Worm (Caenorhabditis elegans) whole organism, L3 larva: ENCODE results near the gene flp-4.
A peak's percentile ranks its signal among the peaks of the same experiment; 100 is the strongest.

ENCODE experiments used
- fkh-10 ChIP-seq: sonication (generic microtip); optimal IDR thresholded peaks from 2 replicates; lab custom pipeline; 2017; ENCODE audit warnings: missing biosample characterization, missing genetic modification reagents, missing genetic modification characterization
- fos-1 ChIP-seq: fragments of 150-350 bp; optimal IDR thresholded peaks from 2 replicates; lab custom pipeline; 2014; ENCODE audit warnings: missing biosample characterization, missing genetic modification characterization
- lin-39 ChIP-seq: fragments of 150-350 bp; optimal IDR thresholded peaks from 2 replicates; lab custom pipeline; 2018; ENCODE audit warnings: missing biosample characterization, missing genetic modification reagents, missing genetic modification characterization
- nhr-11 ChIP-seq: fragments of 150-350 bp; optimal IDR thresholded peaks from 2 replicates; lab custom pipeline; 2014; ENCODE audit warnings: missing biosample characterization, missing genetic modification characterization
- nhr-237 ChIP-seq: fragments of 150-350 bp; optimal IDR thresholded peaks from 2 replicates; lab custom pipeline; 2014; ENCODE audit warnings: missing biosample characterization, missing genetic modification characterization
- nhr-76 ChIP-seq: fragments of 150-350 bp; sonication (generic microtip); optimal IDR thresholded peaks from 5 replicates; lab custom pipeline; 2014; ENCODE audit warnings: missing biosample characterization, missing genetic modification characterization
- nhr-77 ChIP-seq: fragments of 150-350 bp; optimal IDR thresholded peaks from 2 replicates; lab custom pipeline; 2014; ENCODE audit warnings: missing biosample characterization, missing genetic modification characterization
- pha-4 ChIP-seq: fragments of 150-350 bp; optimal IDR thresholded peaks from 2 replicates; lab custom pipeline; 2014; ENCODE audit warnings: missing biosample characterization, missing genetic modification reagents, missing genetic modification characterization
- sea-2 ChIP-seq: fragments of 150-350 bp; sonication (generic microtip); optimal IDR thresholded peaks from 4 replicates; lab custom pipeline; 2014; ENCODE audit warnings: missing biosample characterization, missing genetic modification reagents, missing genetic modification characterization
- snpc-4 ChIP-seq: fragments of 150-350 bp; optimal IDR thresholded peaks from 2 replicates; lab custom pipeline; 2014; ENCODE audit warnings: missing biosample characterization, missing genetic modification characterization
- unc-39 ChIP-seq: sonication (generic microtip); optimal IDR thresholded peaks from 4 replicates; lab custom pipeline; 2017; ENCODE audit warnings: missing biosample characterization, missing genetic modification characterization
- unc-62 ChIP-seq: fragments of 150-350 bp; sonication (generic microtip); optimal IDR thresholded peaks from 4 replicates; lab custom pipeline; 2014; ENCODE audit warnings: missing biosample characterization, missing genetic modification reagents, missing genetic modification characterization
- zag-1 ChIP-seq: fragments of 150-350 bp; optimal IDR thresholded peaks from 2 replicates; lab custom pipeline; 2014; ENCODE audit warnings: missing biosample characterization, missing genetic modification characterization
- ztf-4 ChIP-seq: fragments of 150-350 bp; optimal IDR thresholded peaks from 2 replicates; lab custom pipeline; 2014; ENCODE audit warnings: missing biosample characterization, missing genetic modification characterization

- TF ChIP-seq fos-1 (tag; lab: Kevin White, UChicago) (no peak), snpc-4 (no peak), zag-1 (tag; lab: Kevin White, UChicago) (no peak), fkh-10 (no peak), pha-4 (tag; lab: Kevin White, UChicago) (peak; percentile 84), nhr-76 (tag; lab: Kevin White, UChicago) (no peak), nhr-77 (tag; lab: Kevin White, UChicago) (no peak), unc-62 (GFP tag; lab: Kevin White, UChicago) (no peak), unc-39 (tag; lab: Kevin White, UChicago) (no peak), nhr-11 (tag; lab: Kevin White, UChicago) (no peak), nhr-237 (tag; lab: Kevin White, UChicago) (no peak), lin-39 (tag; lab: Kevin White, UChicago) (no peak), ztf-4 (tag; lab: Kevin White, UChicago) (no peak), sea-2 (GFP tag; lab: Kevin White, UChicago) (no peak)
These were observed 27.1 kb downstream of the flp-4 start for ce11 chrII:10075794-10076193.
